Fruit fly (Drosophila melanogaster) whole organism, wandering third instar larva: Measurements from ENCODE around the gene ver.

ENCODE experiments used
- Abd-B ChIP-seq: fragments of >200 bp; optimal IDR thresholded peaks from 2 replicates; lab custom pipeline; 2017; ENCODE audit warnings: missing biosample characterization, missing genetic modification characterization
- CG9705 ChIP-seq: fragments of 200-800 bp; sonication (Bioruptor generic); optimal IDR thresholded peaks from 2 replicates; lab custom pipeline; 2018; ENCODE audit warnings: missing biosample characterization, mild to moderate bottlenecking, missing genetic modification characterization

DNA sequence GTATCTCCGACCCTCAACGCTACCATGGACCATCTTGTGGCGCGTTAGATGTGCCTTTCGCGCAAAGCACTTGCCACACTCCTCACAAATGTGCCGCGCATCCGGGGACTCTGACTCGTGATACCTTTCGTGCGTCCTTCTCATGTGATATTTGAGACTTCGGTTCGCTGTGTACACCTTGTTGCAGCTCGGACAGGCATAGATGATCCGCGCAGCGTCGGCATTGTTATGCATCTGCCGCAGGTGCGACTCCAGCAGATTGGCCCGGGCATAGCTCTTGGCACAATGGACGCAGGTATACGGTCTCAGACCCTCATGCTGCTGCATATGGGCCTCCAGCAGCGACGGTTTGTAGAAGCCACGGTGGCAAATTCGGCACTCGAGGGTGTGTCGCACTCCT lies 17.8 kb upstream of the ver start:
- TF ChIP-seq CG9705 (GFP tag; lab: Kevin White, UChicago), result no peak
- no peak for TF ChIP-seq Abd-B (GFP tag; lab: Kevin White, UChicago)
